Fruit fly (Drosophila melanogaster) whole organism: Measurements from ENCODE around the gene CG43407.

Source experiments
- CG8478 ChIP-seq: fragments of >200 bp; optimal IDR thresholded peaks from 2 replicates; lab custom pipeline; 2018; ENCODE audit warnings: inconsistent platforms
- Dll ChIP-seq: fragments of >200 bp; optimal IDR thresholded peaks from 2 replicates; lab custom pipeline; 2017
- EcR ChIP-seq, 2 experiments: fragments of >200 bp; optimal IDR thresholded peaks; 2 replicates each; lab custom pipeline; 2017; ENCODE audit warnings: missing biosample characterization in 2 of 2, missing genetic modification characterization in 2 of 2, missing genetic modification reagents in 2 of 2
- psq ChIP-seq: fragments of >200 bp; optimal IDR thresholded peaks from 2 replicates; lab custom pipeline; 2017
- usp ChIP-seq: fragments of >200 bp; optimal IDR thresholded peaks from 2 replicates; lab custom pipeline; 2017; ENCODE audit warnings: missing biosample characterization, missing genetic modification characterization, mixed read lengths

DNA sequence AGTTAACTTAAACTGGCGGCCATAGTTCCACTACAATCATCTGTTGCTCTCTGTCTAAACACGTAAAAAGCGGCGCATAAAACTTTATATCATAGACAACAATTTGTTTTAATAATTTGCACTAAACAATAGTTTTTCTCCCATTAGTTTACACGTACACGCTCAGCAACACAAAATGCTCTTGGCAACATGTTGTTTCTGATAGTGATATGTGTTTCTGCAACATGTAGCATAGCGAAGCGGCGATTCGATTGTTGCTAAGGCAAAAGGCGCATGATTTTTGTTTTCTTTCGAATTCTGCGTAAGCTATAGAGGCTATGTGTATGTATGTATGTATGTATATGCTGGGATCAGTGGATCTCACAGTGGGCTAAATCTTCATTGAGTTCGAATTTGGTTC lies 49.1 kb downstream of the CG43407 start:
- TF ChIP-seq CG8478 (lab: Kevin White, UChicago) (no peak), usp (GFP tag; lab: Kevin White, UChicago) (no peak), EcR (GFP tag; optimal IDR thresholded peaks at IDR 0.05; lab: Kevin White, UChicago) (no peak), psq (lab: Kevin White, UChicago) (no peak), Dll (lab: Kevin White, UChicago) (no peak)
